Worm (Caenorhabditis elegans) whole organism, mixed stage, embryonic: ENCODE results near the gene ptr-14.

Experiments used
- M03D4.4 ChIP-seq: sonication (generic microtip); optimal IDR thresholded peaks from 2 replicates; lab custom pipeline; 2017; ENCODE audit warnings: mild to moderate bottlenecking, missing genetic modification characterization, missing compliant biosample characterization
- bed-3 ChIP-seq: fragments of 200-800 bp; sonication (Bioruptor generic); optimal IDR thresholded peaks from 3 replicates; lab custom pipeline; 2018; ENCODE audit warnings: mild to moderate bottlenecking, missing genetic modification characterization, moderate library complexity, missing compliant biosample characterization
- blmp-1 ChIP-seq: fragments of 150-350 bp; optimal IDR thresholded peaks from 2 replicates; lab custom pipeline; 2014; ENCODE audit warnings: missing biosample characterization, missing genetic modification characterization
- ceh-43 ChIP-seq: fragments of 200-800 bp; sonication (Bioruptor generic); optimal IDR thresholded peaks from 2 replicates; lab custom pipeline; 2018; ENCODE audit warnings: mild to moderate bottlenecking, missing genetic modification characterization, moderate library complexity, missing compliant biosample characterization
- ceh-83 ChIP-seq: fragments of 200-800 bp; sonication (Bioruptor generic); optimal IDR thresholded peaks from 2 replicates; lab custom pipeline; 2018; ENCODE audit warnings: mild to moderate bottlenecking, missing genetic modification characterization, missing compliant biosample characterization
- ces-1 ChIP-seq: fragments of 150-350 bp; optimal IDR thresholded peaks from 2 replicates; lab custom pipeline; 2014; ENCODE audit warnings: missing biosample characterization, missing genetic modification reagents, missing genetic modification characterization
- cnd-1 ChIP-seq: fragments of 200-800 bp; sonication (Bioruptor generic); optimal IDR thresholded peaks from 2 replicates; lab custom pipeline; 2018; ENCODE audit warnings: mild to moderate bottlenecking, missing genetic modification characterization, missing compliant biosample characterization
- drap-1 ChIP-seq: fragments of 200-800 bp; sonication (Bioruptor generic); optimal IDR thresholded peaks from 3 replicates; lab custom pipeline; 2018; ENCODE audit warnings: mild to moderate bottlenecking, missing genetic modification characterization, missing compliant biosample characterization
- elt-3 ChIP-seq: fragments of 150-350 bp; optimal IDR thresholded peaks from 2 replicates; lab custom pipeline; 2014; ENCODE audit warnings: missing biosample characterization, missing genetic modification characterization
- flh-1 ChIP-seq: fragments of 200-800 bp; sonication (Bioruptor generic); optimal IDR thresholded peaks from 2 replicates; lab custom pipeline; 2018; ENCODE audit warnings: mild to moderate bottlenecking, missing genetic modification characterization, moderate library complexity, missing compliant biosample characterization
- ham-2 ChIP-seq: fragments of 200-800 bp; sonication (Bioruptor generic); optimal IDR thresholded peaks from 2 replicates; lab custom pipeline; 2018; ENCODE audit warnings: mild to moderate bottlenecking, missing genetic modification characterization, missing compliant biosample characterization
- hlh-1 ChIP-seq: fragments of 150-350 bp; optimal IDR thresholded peaks from 2 replicates; lab custom pipeline; 2014; ENCODE audit warnings: missing biosample characterization, missing genetic modification reagents, missing genetic modification characterization
- lin-13 ChIP-seq: fragments of 150-350 bp; optimal IDR thresholded peaks from 2 replicates; lab custom pipeline; 2014; ENCODE audit warnings: missing biosample characterization, missing genetic modification characterization
- lin-32 ChIP-seq: fragments of 200-800 bp; sonication (Bioruptor generic); optimal IDR thresholded peaks from 2 replicates; lab custom pipeline; 2018; ENCODE audit warnings: mild to moderate bottlenecking, missing genetic modification characterization, missing compliant biosample characterization
- lsy-2 ChIP-seq: fragments of 150-350 bp; optimal IDR thresholded peaks from 2 replicates; lab custom pipeline; 2014; ENCODE audit warnings: missing biosample characterization, missing genetic modification characterization
- mab-5 ChIP-seq: fragments of 150-350 bp; optimal IDR thresholded peaks from 2 replicates; lab custom pipeline; 2014; ENCODE audit warnings: missing biosample characterization, missing genetic modification characterization
- mep-1 ChIP-seq: fragments of 150-350 bp; optimal IDR thresholded peaks from 2 replicates; lab custom pipeline; 2017; ENCODE audit warnings: missing biosample characterization, missing genetic modification reagents, missing genetic modification characterization, inconsistent platforms
- mls-2 ChIP-seq: sonication (generic microtip); optimal IDR thresholded peaks from 2 replicates; lab custom pipeline; 2016; ENCODE audit warnings: mild to moderate bottlenecking, missing genetic modification characterization, moderate library complexity, missing compliant biosample characterization
- nhr-12 ChIP-seq: fragments of 150-350 bp; optimal IDR thresholded peaks from 2 replicates; lab custom pipeline; 2014; ENCODE audit warnings: missing biosample characterization, missing genetic modification characterization
- nhr-237 ChIP-seq: fragments of 150-350 bp; optimal IDR thresholded peaks from 2 replicates; lab custom pipeline; 2014; ENCODE audit warnings: missing biosample characterization, missing genetic modification characterization
- nhr-76 ChIP-seq: sonication (generic microtip); optimal IDR thresholded peaks from 2 replicates; lab custom pipeline; 2017; ENCODE audit warnings: missing biosample characterization, missing genetic modification characterization
- pha-4 ChIP-seq: fragments of 150-350 bp; optimal IDR thresholded peaks from 2 replicates; lab custom pipeline; 2018; ENCODE audit warnings: missing biosample characterization, missing genetic modification reagents, missing genetic modification characterization
- sem-2 ChIP-seq: fragments of 200-800 bp; sonication (Bioruptor generic); optimal IDR thresholded peaks from 2 replicates; lab custom pipeline; 2018; ENCODE audit warnings: mild to moderate bottlenecking, missing genetic modification characterization, missing compliant biosample characterization
- snpc-4 ChIP-seq: fragments of 150-350 bp; optimal IDR thresholded peaks from 2 replicates; lab custom pipeline; 2014; ENCODE audit warnings: missing biosample characterization, missing genetic modification characterization
- sptf-1 ChIP-seq: sonication (generic microtip); optimal IDR thresholded peaks from 2 replicates; lab custom pipeline; 2017; ENCODE audit warnings: mild to moderate bottlenecking, missing genetic modification characterization, moderate library complexity, missing compliant biosample characterization
- tbx-8 ChIP-seq: fragments of 200-800 bp; sonication (Bioruptor generic); optimal IDR thresholded peaks from 2 replicates; lab custom pipeline; 2018; ENCODE audit warnings: mild to moderate bottlenecking, missing genetic modification characterization, moderate library complexity, missing compliant biosample characterization
- unc-120 ChIP-seq: sonication (generic microtip); optimal IDR thresholded peaks from 2 replicates; lab custom pipeline; 2017; ENCODE audit warnings: missing genetic modification characterization, missing compliant biosample characterization; ENCODE audit not compliant: poor library complexity, severe bottlenecking
- unc-39 ChIP-seq: fragments of 150-350 bp; optimal IDR thresholded peaks from 2 replicates; lab custom pipeline; 2014; ENCODE audit warnings: missing biosample characterization, missing genetic modification characterization
- unc-62 ChIP-seq: fragments of 150-350 bp; optimal IDR thresholded peaks from 2 replicates; lab custom pipeline; 2014; ENCODE audit warnings: missing biosample characterization, missing genetic modification reagents, missing genetic modification characterization
- zip-8 ChIP-seq: fragments of 150-350 bp; optimal IDR thresholded peaks from 2 replicates; lab custom pipeline; 2014; ENCODE audit warnings: missing biosample characterization, missing genetic modification characterization
- ztf-11 ChIP-seq: fragments of 150-350 bp; optimal IDR thresholded peaks from 2 replicates; lab custom pipeline; 2014; ENCODE audit warnings: missing biosample characterization, missing genetic modification characterization

The ptr-14 gene

ce11 chrIV:10609920-10610319, 5.3 kb upstream of the ptr-14 start:
- TF ChIP-seq lin-13 (tag; lab: Kevin White, UChicago) (no peak), nhr-237 (tag; lab: Kevin White, UChicago) (no peak), nhr-76 (tag; lab: Kevin White, UChicago) (no peak), mep-1 (tag; lab: Kevin White, UChicago) (no peak), hlh-1 (no peak), ces-1 (no peak), flh-1 (GFP tag; lab: Kevin White, UChicago) (no peak), ztf-11 (tag; lab: Kevin White, UChicago) (no peak), blmp-1 (no peak), sptf-1 (no peak), snpc-4 (tag; lab: Kevin White, UChicago) (no peak), ceh-83 (GFP tag; lab: Kevin White, UChicago) (no peak)

DNA sequence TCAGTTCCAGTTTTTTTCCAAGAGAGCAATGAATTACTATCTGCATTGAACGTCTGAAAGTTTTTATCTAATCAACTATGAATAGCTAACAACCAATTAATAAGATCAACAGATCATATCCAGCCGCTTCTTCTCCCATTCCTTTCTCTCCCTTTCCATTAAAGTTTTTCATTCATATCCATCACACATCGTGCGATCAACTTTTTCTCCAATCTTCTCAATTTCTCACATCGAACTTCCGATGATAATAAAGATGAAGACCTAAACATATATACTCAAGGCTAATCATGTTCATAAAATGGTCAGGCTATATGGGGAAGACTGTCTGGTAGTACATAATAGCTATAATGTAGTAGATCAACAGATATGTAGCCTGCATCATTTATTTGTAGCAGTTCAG, 2.9 kb upstream of the ptr-14 start:
- TF ChIP-seq drap-1: no peak
- TF ChIP-seq ceh-83 (GFP tag; lab: Kevin White, UChicago): no peak
- TF ChIP-seq mls-2 (tag; lab: Kevin White, UChicago): no peak

DNA sequence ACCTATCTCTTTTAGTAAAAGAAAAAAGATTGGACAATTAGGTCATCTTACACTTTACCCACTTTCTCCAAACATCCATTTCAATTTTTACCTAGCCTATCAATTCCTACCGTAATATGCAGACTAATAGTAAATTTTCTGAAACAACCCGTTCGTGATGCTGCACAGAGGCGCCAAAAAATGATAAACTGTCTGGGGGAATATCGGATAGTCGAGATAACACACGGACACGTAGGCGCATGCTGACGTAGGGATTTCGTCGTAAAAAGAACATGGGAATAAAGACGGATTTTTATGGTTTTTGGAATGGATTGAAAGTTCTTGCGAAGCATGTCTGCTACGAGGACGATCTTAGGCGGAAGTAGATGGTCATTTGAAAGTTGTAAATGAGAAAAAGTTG, 1.1 kb downstream of the ptr-14 start:
- TF ChIP-seq zip-8 (tag; lab: Kevin White, UChicago): no peak
- no peak for TF ChIP-seq hlh-1
- TF ChIP-seq ham-2 (GFP tag; lab: Kevin White, UChicago): no peak
- no peak for TF ChIP-seq snpc-4 (tag; lab: Kevin White, UChicago)
- TF ChIP-seq blmp-1: no peak
- no peak for TF ChIP-seq flh-1 (GFP tag; lab: Kevin White, UChicago)
- no peak for TF ChIP-seq nhr-12 (tag; lab: Kevin White, UChicago)
- no peak for TF ChIP-seq elt-3 (tag; lab: Kevin White, UChicago)
- TF ChIP-seq bed-3 (GFP tag; lab: Kevin White, UChicago): no peak
- no peak for TF ChIP-seq mab-5
- TF ChIP-seq nhr-237 (tag; lab: Kevin White, UChicago): no peak
- TF ChIP-seq lin-32 (GFP tag; lab: Kevin White, UChicago): no peak
- TF ChIP-seq lsy-2 (tag; lab: Kevin White, UChicago): no peak

DNA sequence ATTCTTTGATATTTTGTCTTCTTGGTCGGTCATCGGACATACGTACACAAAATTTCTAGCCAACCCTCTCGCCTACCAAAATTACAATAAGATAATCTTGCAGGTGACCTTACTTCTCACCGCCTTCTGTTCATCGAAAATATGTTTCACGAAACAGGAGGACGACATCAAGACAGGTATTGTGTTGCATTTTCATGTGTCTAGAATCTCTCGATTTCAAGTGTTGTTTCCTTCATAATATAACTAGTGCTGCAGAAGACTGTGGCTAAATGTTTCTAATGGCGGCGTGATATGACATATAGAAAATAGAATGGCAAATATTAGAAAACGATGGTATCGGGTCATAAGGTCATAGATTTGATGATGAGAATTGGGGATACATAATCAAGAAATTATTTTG, 1.9 kb downstream of the ptr-14 start:
- no peak for TF ChIP-seq bed-3 (GFP tag; lab: Kevin White, UChicago)
- no peak for TF ChIP-seq unc-39 (tag; lab: Kevin White, UChicago)
- no peak for TF ChIP-seq ceh-43
- TF ChIP-seq cnd-1 (tag; lab: Kevin White, UChicago): no peak
- no peak for TF ChIP-seq sem-2 (GFP tag; lab: Kevin White, UChicago)
- TF ChIP-seq lsy-2 (tag; lab: Kevin White, UChicago): no peak

- TF ChIP-seq unc-62 (GFP tag; lab: Kevin White, UChicago): no peak
- TF ChIP-seq lsy-2 (tag; lab: Kevin White, UChicago): no peak
- no peak for TF ChIP-seq nhr-12 (tag; lab: Kevin White, UChicago)
Measured at ce11 chrIV:10620811-10621210, 5.6 kb downstream of the ptr-14 start, which contains the start of gene R09H10.7. Gene R09H10.7, plus strand, starts transcription at chrIV:10621111.

DNA sequence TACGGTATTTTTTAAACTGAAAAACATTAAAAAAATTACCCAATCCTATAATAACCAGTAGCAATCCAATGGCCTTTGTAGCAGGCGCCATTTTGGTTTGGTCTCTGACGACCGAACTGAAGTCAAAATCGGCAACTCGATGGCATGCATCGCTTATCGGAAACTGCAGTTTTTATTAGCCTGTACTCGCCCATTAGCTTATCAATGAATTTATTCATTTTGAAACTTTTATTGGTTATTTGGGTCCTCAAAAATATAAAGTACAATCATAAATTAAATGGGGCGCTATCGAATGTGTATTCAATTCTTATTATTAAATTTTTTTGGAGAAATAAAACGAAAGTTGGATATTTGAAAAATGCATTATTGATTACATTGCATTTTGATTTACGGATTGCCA, 13.5 kb downstream of the ptr-14 start, which contains the start of gene R09H10.5:
Gene R09H10.5, minus strand, starts transcription at position 106 of the 400 bp plus-strand sequence.
- no peak for TF ChIP-seq M03D4.4 (tag; lab: Kevin White, UChicago)
- no peak for TF ChIP-seq hlh-1
- TF ChIP-seq unc-120 (tag; lab: Kevin White, UChicago): no peak
- TF ChIP-seq ham-2 (GFP tag; lab: Kevin White, UChicago): no peak
- TF ChIP-seq bed-3 (GFP tag; lab: Kevin White, UChicago): no peak
- no peak for TF ChIP-seq lsy-2 (tag; lab: Kevin White, UChicago)
- TF ChIP-seq pha-4: no peak
- no peak for TF ChIP-seq flh-1 (GFP tag; lab: Kevin White, UChicago)
- no peak for TF ChIP-seq zip-8 (tag; lab: Kevin White, UChicago)
- TF ChIP-seq nhr-76 (tag; lab: Kevin White, UChicago): no peak
- TF ChIP-seq mep-1 (tag; lab: Kevin White, UChicago): no peak
- TF ChIP-seq nhr-237 (tag; lab: Kevin White, UChicago): no peak
- TF ChIP-seq lin-13 (tag; lab: Kevin White, UChicago): no peak
- TF ChIP-seq tbx-8 (GFP tag; lab: Kevin White, UChicago): no peak
